Fruit fly (Drosophila melanogaster): Measurements from ENCODE around the gene drn.
A peak's percentile ranks its signal among the peaks of the same experiment; 100 is the strongest.

drn gene

DNA sequence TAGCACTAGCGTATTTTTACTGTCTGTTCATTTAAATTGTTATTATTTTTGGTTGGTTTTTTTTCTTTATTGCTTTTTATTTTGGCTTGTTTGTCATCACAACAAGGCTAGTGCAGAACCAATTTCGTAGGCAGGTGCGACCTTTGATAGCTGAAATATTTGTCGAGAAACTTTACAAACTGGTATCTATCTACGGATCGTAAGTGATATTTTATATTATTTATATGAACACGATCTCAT is at the start of gene drn:
Gene drn, plus strand, starts transcription at position 141 of the 240 bp plus-strand sequence.
- TF ChIP-seq CG1620 (GFP tag; optimal IDR thresholded peaks at IDR 0.05) (no peak), pad (GFP tag; optimal IDR thresholded peaks at IDR 0.05) (no peak), CG5204 (GFP tag; optimal IDR thresholded peaks at IDR 0.05) (no peak)

DNA sequence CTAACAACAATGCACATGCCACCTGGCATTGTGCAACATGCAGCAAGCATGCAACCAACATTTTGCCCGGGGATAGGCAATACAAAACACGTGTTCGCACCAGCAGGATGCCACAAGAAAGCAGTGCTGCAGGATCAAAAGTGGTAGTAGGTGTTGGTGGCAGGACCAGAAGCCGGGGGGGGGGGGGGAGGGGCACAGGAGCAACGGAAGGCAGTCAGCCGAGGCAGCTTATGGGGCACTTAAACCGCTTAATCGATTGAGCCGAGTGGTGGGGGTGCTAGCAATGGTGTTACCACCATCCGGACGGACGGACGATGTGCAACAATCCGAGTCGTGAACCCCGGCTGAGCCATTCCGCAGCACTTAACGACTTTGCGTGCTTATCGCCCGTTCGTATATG is 42.9 kb upstream of the drn start:
- TF ChIP-seq CG12768 (GFP tag; optimal IDR thresholded peaks at IDR 0.05): no peak
- TF ChIP-seq CG1620 (GFP tag; optimal IDR thresholded peaks at IDR 0.05): no peak
- no peak for TF ChIP-seq CG14711 (tag; optimal IDR thresholded peaks at IDR 0.05)

DNA sequence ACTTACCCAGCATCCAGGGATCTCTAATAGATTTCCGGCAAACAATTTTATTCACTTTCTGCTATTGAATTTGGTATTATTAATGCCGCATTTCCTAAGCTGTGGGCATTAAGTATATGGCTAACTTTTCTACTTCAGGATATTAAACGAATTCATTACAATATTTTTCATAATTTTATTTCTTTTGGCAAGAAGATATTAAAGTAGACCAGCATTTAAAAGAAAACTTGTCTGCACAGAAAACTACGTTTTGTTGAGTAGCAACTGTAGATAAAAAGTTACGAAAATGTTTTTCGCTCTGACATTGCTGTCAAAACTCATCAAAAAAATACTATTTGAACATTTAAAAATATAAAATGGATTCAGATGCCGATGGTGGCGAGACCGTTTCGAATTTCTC is 18.5 kb upstream of the drn start, which contains the start of gene HP1e:
Gene HP1e, plus strand, starts transcription at position 301 of the 400 bp plus-strand sequence.
- TF ChIP-seq CG11617 (GFP tag; optimal IDR thresholded peaks at IDR 0.05) (no peak), tj (GFP tag; optimal IDR thresholded peaks at IDR 0.05) (no peak), ovo (GFP tag; optimal IDR thresholded peaks at IDR 0.05) (no peak), Hr96 (GFP tag; optimal IDR thresholded peaks at IDR 0.05) (no peak), CG7101 (tag; optimal IDR thresholded peaks at IDR 0.05) (no peak), cnc (optimal IDR thresholded peaks at IDR 0.05) (no peak)

DNA sequence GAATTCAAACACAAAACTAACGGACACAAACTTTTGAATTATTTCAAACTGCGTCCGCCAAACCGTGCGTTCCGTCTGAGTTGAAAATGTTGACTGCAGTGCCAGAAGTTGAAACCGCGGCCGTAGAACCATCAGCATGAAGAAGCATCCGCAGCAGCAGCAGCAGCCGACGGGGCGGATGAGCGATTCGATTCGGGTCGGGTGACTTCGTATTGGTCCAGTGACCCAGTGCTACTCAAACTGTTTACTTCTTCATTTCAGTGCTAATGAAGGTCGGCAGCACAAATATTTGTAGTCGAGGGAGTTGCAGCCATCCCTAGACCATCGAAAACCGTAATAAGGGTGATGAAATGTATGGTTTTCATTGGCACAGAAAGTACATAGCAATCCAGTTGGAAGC is 11.6 kb upstream of the drn start, which contains the start of gene CG8861:
Gene CG8861, minus strand, starts transcription at position 101 of the 400 bp plus-strand sequence.
- no peak for TF ChIP-seq Hr96 (GFP tag; optimal IDR thresholded peaks at IDR 0.05)

DNA sequence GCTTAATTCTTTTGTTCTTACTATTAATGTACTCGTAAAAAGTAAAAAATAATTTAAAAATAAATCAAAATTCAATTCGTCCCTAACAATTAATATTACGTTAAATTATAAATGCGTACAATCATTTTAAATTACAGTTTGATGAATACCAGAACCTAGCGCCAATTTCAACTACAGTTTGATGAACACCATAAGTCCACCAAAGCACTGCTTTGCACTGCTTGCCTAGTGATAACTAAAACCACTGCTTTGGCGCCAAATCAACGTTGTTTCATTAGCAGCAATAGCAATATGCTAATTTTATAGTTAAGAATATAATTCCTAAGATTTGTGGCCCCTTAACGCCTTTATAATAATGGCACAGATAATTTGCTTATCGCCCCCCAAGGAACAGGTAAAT is 11.2 kb upstream of the drn start:
- no peak for TF ChIP-seq cic (GFP tag; optimal IDR thresholded peaks at IDR 0.05)
- TF ChIP-seq pad (GFP tag; optimal IDR thresholded peaks at IDR 0.05): no peak
- no peak for TF ChIP-seq CG7045 (GFP tag; optimal IDR thresholded peaks at IDR 0.05)
- no peak for TF ChIP-seq cnc (optimal IDR thresholded peaks at IDR 0.05)
- TF ChIP-seq Hr96 (GFP tag; optimal IDR thresholded peaks at IDR 0.05): no peak
- no peak for TF ChIP-seq Mnt (GFP tag; optimal IDR thresholded peaks at IDR 0.05)
- TF ChIP-seq toe (GFP tag; optimal IDR thresholded peaks at IDR 0.05): no peak
- TF ChIP-seq CG5204 (GFP tag; optimal IDR thresholded peaks at IDR 0.05): no peak
- TF ChIP-seq CG1620 (GFP tag; optimal IDR thresholded peaks at IDR 0.05): no peak
- TF ChIP-seq ovo (GFP tag; optimal IDR thresholded peaks at IDR 0.05): no peak
- no peak for TF ChIP-seq Crg-1 (GFP tag; optimal IDR thresholded peaks at IDR 0.05)
- no peak for TF ChIP-seq CG12768 (GFP tag; optimal IDR thresholded peaks at IDR 0.05)
- no peak for TF ChIP-seq CG33017 (tag; optimal IDR thresholded peaks at IDR 0.05)
- TF ChIP-seq bab1 (GFP tag; optimal IDR thresholded peaks at IDR 0.05): no peak
- TF ChIP-seq tj (GFP tag; optimal IDR thresholded peaks at IDR 0.05): no peak
- TF ChIP-seq Clk (GFP tag; optimal IDR thresholded peaks at IDR 0.05): no peak
- no peak for TF ChIP-seq CG11617 (GFP tag; optimal IDR thresholded peaks at IDR 0.05)
- no peak for TF ChIP-seq CG14711 (tag; optimal IDR thresholded peaks at IDR 0.05)
- no peak for TF ChIP-seq kay (GFP tag; ENCODE audit: borderline replicate concordance)
- no peak for TF ChIP-seq CG7101 (tag; optimal IDR thresholded peaks at IDR 0.05)

DNA sequence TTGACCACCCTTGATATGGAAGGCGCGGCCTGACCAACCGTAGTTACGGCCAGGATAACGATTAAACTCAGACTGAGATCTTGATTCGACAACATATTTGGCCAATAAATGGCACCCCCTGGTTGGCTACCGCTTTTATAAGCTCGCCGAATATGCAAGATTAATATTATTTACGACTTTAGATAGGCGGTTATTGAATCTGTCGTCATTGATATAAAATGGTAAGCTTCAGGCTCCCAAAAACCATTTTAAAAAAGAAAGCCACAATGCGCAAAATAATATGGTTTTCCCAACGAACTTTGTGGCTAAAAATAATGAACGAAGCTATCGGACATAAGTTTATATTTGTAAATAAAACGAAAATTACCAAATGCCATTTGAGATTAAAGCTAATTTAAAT is 9.8 kb upstream of the drn start, which contains the start of gene CG12951:
Gene CG12951, minus strand, starts transcription at position 101 of the 400 bp plus-strand sequence.
- TF ChIP-seq cic (GFP tag; optimal IDR thresholded peaks at IDR 0.05): no peak
- no peak for TF ChIP-seq CG11617 (GFP tag; optimal IDR thresholded peaks at IDR 0.05)
- no peak for TF ChIP-seq Mnt (GFP tag; optimal IDR thresholded peaks at IDR 0.05)

DNA sequence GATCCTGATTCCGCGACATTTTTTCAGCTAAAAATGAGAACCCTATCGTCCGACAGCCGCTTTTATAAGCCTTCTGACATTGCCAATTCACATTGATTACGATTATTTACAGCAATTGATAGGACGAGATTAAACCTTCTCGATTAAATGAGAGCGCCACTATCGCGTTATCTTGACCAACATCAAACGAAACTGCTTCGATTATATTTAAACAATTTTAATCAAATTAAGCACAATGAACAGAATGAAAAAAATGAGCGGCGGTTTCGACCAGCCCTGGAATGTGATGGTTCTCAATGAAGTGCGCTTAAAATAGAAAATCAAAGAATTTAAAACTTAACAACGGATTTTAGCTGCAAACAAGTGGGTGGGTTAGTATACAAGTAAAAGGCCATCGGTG is 8.2 kb upstream of the drn start, which contains the start of gene CG16749:
Gene CG16749, minus strand, starts transcription at position 25 of the 400 bp plus-strand sequence.
- TF ChIP-seq cic (GFP tag; optimal IDR thresholded peaks at IDR 0.05) (peak; percentile 58), tj (GFP tag; optimal IDR thresholded peaks at IDR 0.05) (no peak), CG14711 (tag; optimal IDR thresholded peaks at IDR 0.05) (no peak), CG1620 (GFP tag; optimal IDR thresholded peaks at IDR 0.05) (no peak), Crg-1 (GFP tag; optimal IDR thresholded peaks at IDR 0.05) (no peak), CG33017 (tag; optimal IDR thresholded peaks at IDR 0.05) (no peak), pad (GFP tag; optimal IDR thresholded peaks at IDR 0.05) (no peak)

DNA sequence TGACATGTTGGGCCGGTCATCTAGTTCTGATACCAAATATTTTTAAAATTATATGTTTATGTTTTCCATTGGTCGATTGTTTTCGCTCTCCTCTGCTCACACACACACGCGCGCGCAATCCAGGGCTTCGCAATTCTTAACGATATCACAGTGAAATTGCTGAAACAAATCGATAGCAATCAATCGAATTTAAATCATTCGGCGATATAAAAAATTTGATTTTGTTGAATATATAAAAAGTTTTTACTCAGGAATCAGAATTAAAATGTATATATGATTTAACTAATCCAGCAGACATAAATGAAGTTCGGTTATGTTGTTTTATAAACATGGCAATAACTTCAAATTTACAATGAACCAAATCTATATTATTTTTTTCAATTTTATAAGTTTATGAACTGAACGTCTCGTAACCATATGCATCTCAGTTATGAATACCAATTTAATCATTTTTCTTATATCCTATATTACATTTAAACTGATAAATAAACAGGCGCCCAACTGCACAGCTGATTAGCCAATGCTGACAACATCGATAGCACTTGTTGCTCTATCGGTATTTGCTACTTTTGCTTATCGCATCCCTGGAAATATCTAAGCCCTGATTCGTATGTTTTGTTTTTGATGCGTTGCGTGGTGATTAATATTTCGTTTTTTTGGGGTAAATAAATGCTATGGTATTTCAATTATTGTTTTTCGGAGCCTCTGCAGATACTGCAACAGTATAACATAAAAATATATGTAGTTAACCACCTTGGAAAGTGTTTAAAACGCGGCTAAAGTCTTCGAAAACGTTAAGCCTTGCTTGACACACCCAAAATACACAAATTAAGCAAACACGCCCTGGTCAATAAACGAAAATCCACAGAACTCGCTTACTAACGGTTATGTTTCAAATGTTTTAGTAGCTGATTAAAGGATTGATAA is 5.2 kb upstream of the drn start, which contains the start of the genes Aduk and pasi2:
Gene Aduk, minus strand, starts transcription at position 123 of the 927 bp plus-strand sequence.
Gene pasi2, plus strand, starts transcription at position 579 of the 927 bp plus-strand sequence.
- peak; percentile 30 for TF ChIP-seq CG12768 (GFP tag; optimal IDR thresholded peaks at IDR 0.05)
- TF ChIP-seq CG1620 (GFP tag; optimal IDR thresholded peaks at IDR 0.05): no peak
- TF ChIP-seq pad (GFP tag; optimal IDR thresholded peaks at IDR 0.05): peak; percentile 14
- peak; percentile 45 for TF ChIP-seq tj (GFP tag; optimal IDR thresholded peaks at IDR 0.05)
- peak; percentile 29 for TF ChIP-seq toe (GFP tag; optimal IDR thresholded peaks at IDR 0.05)
- no peak for TF ChIP-seq CG33017 (tag; optimal IDR thresholded peaks at IDR 0.05)
- peak; percentile 10 for TF ChIP-seq CG7101 (tag; optimal IDR thresholded peaks at IDR 0.05)
- peak; percentile 15 for TF ChIP-seq Mnt (GFP tag; optimal IDR thresholded peaks at IDR 0.05)
- TF ChIP-seq CG11617 (GFP tag; optimal IDR thresholded peaks at IDR 0.05): peak; percentile 12
- TF ChIP-seq bab1 (GFP tag; optimal IDR thresholded peaks at IDR 0.05): peak; percentile 27
- TF ChIP-seq kay (GFP tag; ENCODE audit: borderline replicate concordance): peak; percentile 61
- TF ChIP-seq CG14711 (tag; optimal IDR thresholded peaks at IDR 0.05): no peak
- TF ChIP-seq cic (GFP tag; optimal IDR thresholded peaks at IDR 0.05): no peak
- TF ChIP-seq CG5204 (GFP tag; optimal IDR thresholded peaks at IDR 0.05): no peak

All from whole organism, adult.